Fruit fly (Drosophila melanogaster) whole organism, embryonic: ENCODE data around the gene Inx5.

Experiments
- B-H1 ChIP-seq: fragments of 200-800 bp; sonication (Bioruptor generic); IDR thresholded peaks from 3 replicates; pipeline ENCODE4 v1.3.6; 2022; ENCODE audit warnings: missing biosample characterization, missing genetic modification characterization
- Bgb ChIP-seq: fragments of 200-800 bp; sonication (Bioruptor generic); IDR thresholded peaks from 2 replicates; pipeline ENCODE4 v1.3.6; 2022; ENCODE audit warnings: missing biosample characterization, missing genetic modification characterization; ENCODE audit not compliant: partially characterized antibody
- CG10321 ChIP-seq: fragments of 200-800 bp; sonication (Bioruptor generic); IDR thresholded peaks from 2 replicates; pipeline ENCODE4 v1.3.6; 2022; ENCODE audit warnings: missing biosample characterization, missing genetic modification characterization
- CG10565 ChIP-seq: fragments of 200-800 bp; sonication (Bioruptor generic); optimal IDR thresholded peaks from 3 replicates; lab custom pipeline; 2016; ENCODE audit warnings: missing biosample characterization, mild to moderate bottlenecking, missing genetic modification characterization
- CG11247 ChIP-seq: fragments of 200-800 bp; sonication (Bioruptor generic); IDR thresholded peaks from 2 replicates; pipeline ENCODE4 v1.3.6; 2022; ENCODE audit warnings: missing biosample characterization, missing genetic modification characterization
- CG11398 ChIP-seq: fragments of 200-800 bp; sonication (Bioruptor generic); optimal IDR thresholded peaks from 2 replicates; lab custom pipeline; 2016; ENCODE audit warnings: missing biosample characterization, missing genetic modification characterization
- CG13624 ChIP-seq: fragments of 200-800 bp; sonication (Bioruptor generic); optimal IDR thresholded peaks from 2 replicates; lab custom pipeline; 2016; ENCODE audit warnings: missing biosample characterization, missing genetic modification characterization
- CG14965 ChIP-seq: fragments of 200-800 bp; sonication (Bioruptor generic); optimal IDR thresholded peaks from 2 replicates; lab custom pipeline; 2016; ENCODE audit warnings: missing biosample characterization, missing genetic modification characterization, borderline replicate concordance
- CG1529 ChIP-seq: fragments of 200-800 bp; sonication (Bioruptor generic); optimal IDR thresholded peaks from 3 replicates; lab custom pipeline; 2018; ENCODE audit warnings: missing biosample characterization, missing genetic modification characterization
- CG17186 ChIP-seq: fragments of 200-800 bp; sonication (Bioruptor generic); optimal IDR thresholded peaks from 3 replicates; lab custom pipeline; 2017; ENCODE audit warnings: missing biosample characterization, missing genetic modification reagents, missing genetic modification characterization
- CG17359 ChIP-seq: fragments of 200-800 bp; sonication (Bioruptor generic); optimal IDR thresholded peaks from 3 replicates; lab custom pipeline; 2018; ENCODE audit warnings: missing biosample characterization, mild to moderate bottlenecking, missing genetic modification characterization, moderate library complexity
- CG18476 ChIP-seq: fragments of 200-800 bp; sonication (Bioruptor generic); optimal IDR thresholded peaks from 2 replicates; lab custom pipeline; 2016; ENCODE audit warnings: missing biosample characterization, mild to moderate bottlenecking, missing genetic modification characterization
- CG18599 ChIP-seq: fragments of 200-800 bp; sonication (Bioruptor generic); optimal IDR thresholded peaks from 3 replicates; lab custom pipeline; 2017; ENCODE audit warnings: missing biosample characterization, missing genetic modification characterization, mild to moderate bottlenecking, moderate library complexity, missing genetic modification reagents
- CG2678 ChIP-seq: fragments of 200-800 bp; sonication (Bioruptor generic); optimal IDR thresholded peaks from 3 replicates; lab custom pipeline; 2019; ENCODE audit warnings: missing biosample characterization, mild to moderate bottlenecking, missing genetic modification characterization, moderate library complexity
- CG3163 ChIP-seq: fragments of 200-800 bp; sonication (Bioruptor generic); optimal IDR thresholded peaks from 3 replicates; lab custom pipeline; 2016; ENCODE audit warnings: missing biosample characterization, missing genetic modification characterization
- CG32772 ChIP-seq: fragments of 200-800 bp; sonication (Bioruptor generic); IDR thresholded peaks from 2 replicates; pipeline ENCODE4 v1.3.6; 2022; ENCODE audit warnings: missing biosample characterization, missing genetic modification characterization
- CG4617 ChIP-seq: fragments of 200-800 bp; sonication (Bioruptor generic); optimal IDR thresholded peaks from 3 replicates; lab custom pipeline; 2016; ENCODE audit warnings: missing biosample characterization, missing genetic modification characterization, borderline replicate concordance
- CG6254 ChIP-seq: fragments of 200-800 bp; sonication (Bioruptor generic); optimal IDR thresholded peaks from 3 replicates; lab custom pipeline; 2017; ENCODE audit warnings: mild to moderate bottlenecking, missing biosample characterization, missing genetic modification reagents, missing genetic modification characterization
- CG7357 ChIP-seq: fragments of 200-800 bp; sonication (Bioruptor generic); IDR thresholded peaks from 3 replicates; pipeline ENCODE4 v1.3.6; 2022; ENCODE audit warnings: missing biosample characterization, missing genetic modification characterization
- CG8359 ChIP-seq: fragments of 200-800 bp; sonication (Bioruptor generic); optimal IDR thresholded peaks from 2 replicates; lab custom pipeline; 2017; ENCODE audit warnings: missing biosample characterization, mild to moderate bottlenecking, missing genetic modification characterization, borderline replicate concordance
- CG9797 ChIP-seq: fragments of 200-800 bp; sonication (Bioruptor generic); optimal IDR thresholded peaks from 3 replicates; lab custom pipeline; 2018; ENCODE audit warnings: missing biosample characterization, mild to moderate bottlenecking, missing genetic modification characterization
- CkIIα-i1 ChIP-seq: fragments of 200-800 bp; sonication (Bioruptor generic); IDR thresholded peaks from 2 replicates; pipeline ENCODE4 v1.3.6; 2022; ENCODE audit warnings: missing biosample characterization, missing genetic modification characterization
- D19B ChIP-seq: fragments of 200-800 bp; sonication (Bioruptor generic); optimal IDR thresholded peaks from 2 replicates; lab custom pipeline; 2017; ENCODE audit warnings: missing biosample characterization, mild to moderate bottlenecking, missing genetic modification characterization
- Dll ChIP-seq: fragments of 200-800 bp; sonication (Bioruptor generic); IDR thresholded peaks from 4 replicates; pipeline ENCODE4 v1.3.6; 2022; ENCODE audit warnings: missing biosample characterization, missing genetic modification characterization; ENCODE audit not compliant: partially characterized antibody
- Fer1 ChIP-seq: fragments of 200-800 bp; sonication (Bioruptor generic); optimal IDR thresholded peaks from 2 replicates; lab custom pipeline; 2017; ENCODE audit warnings: missing biosample characterization, mild to moderate bottlenecking, missing genetic modification characterization
- Gsc ChIP-seq: fragments of 200-800 bp; sonication (Bioruptor generic); IDR thresholded peaks from 2 replicates; pipeline ENCODE4 v1.3.6; 2022; ENCODE audit warnings: missing biosample characterization, missing genetic modification characterization
- HLH4C ChIP-seq: fragments of 200-800 bp; sonication (Bioruptor generic); IDR thresholded peaks from 3 replicates; pipeline ENCODE4 v1.3.6; 2022; ENCODE audit warnings: missing biosample characterization, missing genetic modification characterization; ENCODE audit not compliant: partially characterized antibody
- Hr39 ChIP-seq: fragments of >200 bp; optimal IDR thresholded peaks from 2 replicates; lab custom pipeline; 2017
- Lhr ChIP-seq: fragments of 200-800 bp; sonication (Bioruptor generic); optimal IDR thresholded peaks from 3 replicates; lab custom pipeline; 2017; ENCODE audit warnings: mild to moderate bottlenecking, missing biosample characterization, missing genetic modification reagents, missing genetic modification characterization
- Rfx ChIP-seq: fragments of 200-800 bp; sonication (Bioruptor generic); IDR thresholded peaks from 2 replicates; pipeline ENCODE4 v1.3.6; 2022; ENCODE audit warnings: missing biosample characterization, missing genetic modification characterization
- Side ChIP-seq: fragments of 200-800 bp; sonication (Bioruptor generic); optimal IDR thresholded peaks from 2 replicates; lab custom pipeline; 2016; ENCODE audit warnings: missing biosample characterization, missing genetic modification characterization
- ash1 ChIP-seq: fragments of 200-800 bp; sonication (Bioruptor generic); optimal IDR thresholded peaks from 2 replicates; lab custom pipeline; 2018; ENCODE audit warnings: missing biosample characterization, mild to moderate bottlenecking, missing genetic modification characterization
- ato ChIP-seq: fragments of 200-800 bp; sonication (Bioruptor generic); IDR thresholded peaks from 2 replicates; pipeline ENCODE4 v1.3.6; 2022; ENCODE audit warnings: missing biosample characterization, missing genetic modification characterization; ENCODE audit not compliant: partially characterized antibody
- cas ChIP-seq: fragments of 200-800 bp; sonication (Bioruptor generic); IDR thresholded peaks from 2 replicates; pipeline ENCODE4 v1.3.6; 2022; ENCODE audit warnings: missing biosample characterization, missing genetic modification characterization
- caup ChIP-seq: fragments of 200-800 bp; sonication (Bioruptor generic); optimal IDR thresholded peaks from 3 replicates; lab custom pipeline; 2017; ENCODE audit warnings: missing biosample characterization, mild to moderate bottlenecking, missing genetic modification characterization, moderate library complexity; ENCODE audit not compliant: severe bottlenecking
- croc ChIP-seq: fragments of 200-800 bp; sonication (Bioruptor generic); conservative IDR thresholded peaks from 3 replicates; pipeline ENCODE4 v1.3.6; 2022; ENCODE audit warnings: missing biosample characterization, missing genetic modification characterization
- cwo ChIP-seq: fragments of 200-800 bp; sonication (Bioruptor generic); optimal IDR thresholded peaks from 3 replicates; lab custom pipeline; 2017; ENCODE audit warnings: missing biosample characterization, missing genetic modification characterization, mild to moderate bottlenecking, moderate library complexity, missing genetic modification reagents
- dm ChIP-seq: fragments of 200-800 bp; sonication (Bioruptor generic); optimal IDR thresholded peaks from 3 replicates; lab custom pipeline; 2016; ENCODE audit warnings: missing biosample characterization, missing genetic modification characterization
- gcm ChIP-seq: fragments of 200-800 bp; sonication (Bioruptor generic); optimal IDR thresholded peaks from 2 replicates; lab custom pipeline; 2019; ENCODE audit warnings: missing biosample characterization, mild to moderate bottlenecking, missing genetic modification characterization, moderate library complexity
- hkb ChIP-seq, 2 experiments: fragments of 200-800 bp in 1 of 2; fragments of >200 bp in 1 of 2; sonication (Bioruptor generic) in 1 of 2; IDR thresholded peaks in 1 of 2; optimal IDR thresholded peaks in 1 of 2; 2 replicates each; pipeline versions ENCODE4 v1.3.6 to Lab custom; 2017 to 2022; ENCODE audit warnings: missing biosample characterization in 1 of 2, missing genetic modification characterization in 1 of 2
- insv ChIP-seq, 2 experiments: fragments of 200-800 bp; sonication (Bioruptor generic); optimal IDR thresholded peaks; 3 replicates each; lab custom pipeline; 2016 to 2018; ENCODE audit warnings: missing biosample characterization in 2 of 2, missing genetic modification characterization in 2 of 2
- kah ChIP-seq: fragments of 200-800 bp; sonication (Bioruptor generic); optimal IDR thresholded peaks from 2 replicates; lab custom pipeline; 2018; ENCODE audit warnings: missing biosample characterization, mild to moderate bottlenecking, missing genetic modification characterization
- pb ChIP-seq: fragments of 200-800 bp; sonication (Bioruptor generic); optimal IDR thresholded peaks from 3 replicates; lab custom pipeline; 2016; ENCODE audit warnings: missing biosample characterization, missing genetic modification characterization
- psq ChIP-seq: fragments of 200-800 bp; sonication (Bioruptor generic); optimal IDR thresholded peaks from 2 replicates; lab custom pipeline; 2017; ENCODE audit warnings: missing biosample characterization, missing genetic modification characterization
- repo ChIP-seq: fragments of 200-800 bp; sonication (Bioruptor generic); optimal IDR thresholded peaks from 2 replicates; lab custom pipeline; 2016; ENCODE audit warnings: missing biosample characterization, missing genetic modification characterization
- schlank ChIP-seq: fragments of 200-800 bp; sonication (Bioruptor generic); optimal IDR thresholded peaks from 2 replicates; lab custom pipeline; 2018; ENCODE audit warnings: missing biosample characterization, mild to moderate bottlenecking, missing genetic modification characterization
- sr ChIP-seq: fragments of 200-800 bp; sonication (Bioruptor generic); IDR thresholded peaks from 3 replicates; pipeline ENCODE4 v1.3.6; 2022; ENCODE audit warnings: missing biosample characterization, missing genetic modification characterization
- tup ChIP-seq: fragments of 200-800 bp; sonication (Bioruptor generic); optimal IDR thresholded peaks from 2 replicates; lab custom pipeline; 2016; ENCODE audit warnings: missing biosample characterization, mild to moderate bottlenecking, missing genetic modification characterization, moderate library complexity
- wdn ChIP-seq: fragments of 200-800 bp; sonication (Bioruptor generic); IDR thresholded peaks from 2 replicates; pipeline ENCODE4 v1.3.6; 2022; ENCODE audit warnings: missing biosample characterization, missing genetic modification characterization

The Inx5 gene

dm6 chrX:19179696-19180255 is 9.1 kb upstream of the Inx5 start, which contains the start of the genes CG7556 and CG7453 (continued):
- TF ChIP-seq Lhr (GFP tag; lab: Kevin White, UChicago): peak; percentile 35
- TF ChIP-seq B-H1 (GFP tag; lab: Robert Waterston, UW): peak; percentile 27; the same call in 1 of the 3 replicates
- no peak for TF ChIP-seq cas
- TF ChIP-seq CG9797 (GFP tag; lab: Kevin White, UChicago): peak; percentile 8
- TF ChIP-seq wdn (GFP tag; lab: Robert Waterston, UW): 0 out of 2 replicates have a peak, but pooled peaks have one; percentile 17
- peak; percentile 38 for TF ChIP-seq CG4617 (GFP tag; lab: Kevin White, UChicago)
- TF ChIP-seq gcm (GFP tag; lab: Kevin White, UChicago): peak; percentile 48
- peak; percentile 53 for TF ChIP-seq CG1529 (GFP tag; lab: Kevin White, UChicago)
- peak; percentile 66 for TF ChIP-seq Side
- no peak for TF ChIP-seq CkIIα-i1 (GFP tag; lab: Robert Waterston, UW)
- peak; percentile 79 for TF ChIP-seq CG2678 (tag; lab: Kevin White, UChicago)
- no peak for TF ChIP-seq ato (GFP tag; lab: Robert Waterston, UW)
- peak; percentile 45 for TF ChIP-seq pb (GFP tag; lab: Kevin White, UChicago)
- TF ChIP-seq D19B: peak; percentile 39
- TF ChIP-seq ash1 (GFP tag; lab: Kevin White, UChicago): no peak
- no peak for TF ChIP-seq CG14965 (GFP tag; lab: Kevin White, UChicago)
- no peak for TF ChIP-seq CG10565
- TF ChIP-seq CG13624 (GFP tag; lab: Kevin White, UChicago): peak; percentile 79
- no peak for TF ChIP-seq CG6254 (GFP tag; lab: Kevin White, UChicago)
- TF ChIP-seq CG18476 (GFP tag; lab: Kevin White, UChicago): peak; percentile 79
- TF ChIP-seq HLH4C (GFP tag; lab: Robert Waterston, UW): no peak
- peak; percentile 42 for TF ChIP-seq caup
- no peak for TF ChIP-seq hkb (optimal IDR thresholded peaks at IDR 0.05; lab: Kevin White, UChicago)
- peak; percentile 58; the same call in 1 of the 2 replicates for TF ChIP-seq hkb (GFP tag; IDR thresholded peaks at IDR 0.05; lab: Robert Waterston, UW)
- TF ChIP-seq CG32772 (GFP tag; lab: Robert Waterston, UW): peak; percentile 47; the same call in 1 of the 2 replicates
- no peak for TF ChIP-seq Hr39 (lab: Kevin White, UChicago)
- peak; percentile 23 for TF ChIP-seq CG17186
- TF ChIP-seq CG3163 (GFP tag; lab: Kevin White, UChicago): peak; percentile 46
- TF ChIP-seq CG17359 (tag; lab: Kevin White, UChicago): peak; percentile 57
- TF ChIP-seq tup: peak; percentile 33
- TF ChIP-seq CG11247: peak; percentile 49; the same call in 1 of the 2 replicates
- TF ChIP-seq CG11398: peak; percentile 60
- TF ChIP-seq sr (GFP tag; lab: Robert Waterston, UW): peak; percentile 78
- no peak for TF ChIP-seq Dll (GFP tag; lab: Robert Waterston, UW)
- peak; percentile 69 for TF ChIP-seq Rfx (GFP tag; lab: Robert Waterston, UW)
- TF ChIP-seq Gsc (GFP tag; lab: Robert Waterston, UW): no peak
- no peak for TF ChIP-seq Bgb
- peak; percentile 74 for TF ChIP-seq CG18599
- TF ChIP-seq CG10321: no peak
- no peak for TF ChIP-seq kah (GFP tag; lab: Kevin White, UChicago)
- peak; percentile 51; the same call in 2 of the 3 replicates for TF ChIP-seq CG7357 (GFP tag; lab: Robert Waterston, UW)
- no peak for TF ChIP-seq CG8359 (GFP tag; lab: Kevin White, UChicago)
- peak; percentile 56; the same call in 2 of the 3 replicates for TF ChIP-seq croc (GFP tag; lab: Robert Waterston, UW)
- TF ChIP-seq dm (GFP tag; lab: Kevin White, UChicago): peak; percentile 79
- TF ChIP-seq repo (GFP tag; lab: Kevin White, UChicago): peak; percentile 55
- TF ChIP-seq cwo (GFP tag; lab: Kevin White, UChicago): peak; percentile 54
- peak; percentile 7 for TF ChIP-seq schlank
- TF ChIP-seq psq (GFP tag; lab: Kevin White, UChicago): peak; percentile 29
- peak; percentile 71 for TF ChIP-seq Fer1
- TF ChIP-seq insv (GFP tag; optimal IDR thresholded peaks at IDR 0.05; lab: Kevin White, UChicago): peak in 1 of 2 experiments; percentile 84
